Fruit fly (Drosophila melanogaster) whole organism, prepupa: ENCODE data around the gene Irk1.

Source experiments
- Blimp-1 ChIP-seq: fragments of 200-800 bp; sonication (Bioruptor generic); optimal IDR thresholded peaks from 3 replicates; lab custom pipeline; 2017; ENCODE audit warnings: missing biosample characterization, missing genetic modification characterization, mild to moderate bottlenecking, moderate library complexity, missing genetic modification reagents
- CG10631 ChIP-seq: fragments of 200-800 bp; sonication (Bioruptor generic); optimal IDR thresholded peaks from 2 replicates; lab custom pipeline; 2016; ENCODE audit warnings: missing biosample characterization, missing genetic modification characterization
- CG10669 ChIP-seq: fragments of 200-800 bp; sonication (Bioruptor generic); optimal IDR thresholded peaks from 3 replicates; lab custom pipeline; 2018; ENCODE audit warnings: missing biosample characterization, mild to moderate bottlenecking, missing genetic modification characterization, moderate library complexity
- CG11902 ChIP-seq: fragments of 200-800 bp; sonication (Bioruptor generic); optimal IDR thresholded peaks from 3 replicates; lab custom pipeline; 2016; ENCODE audit warnings: missing biosample characterization, missing genetic modification characterization
- CG16779 ChIP-seq: fragments of 200-800 bp; sonication (Bioruptor generic); optimal IDR thresholded peaks from 3 replicates; lab custom pipeline; 2017; ENCODE audit warnings: missing biosample characterization, mild to moderate bottlenecking, missing genetic modification characterization
- CG32006 ChIP-seq: fragments of 200-800 bp; sonication (Bioruptor generic); optimal IDR thresholded peaks from 3 replicates; lab custom pipeline; 2017; ENCODE audit warnings: missing biosample characterization, mild to moderate bottlenecking, missing genetic modification characterization
- CG34406 ChIP-seq: fragments of 200-800 bp; sonication (Bioruptor generic); optimal IDR thresholded peaks from 3 replicates; lab custom pipeline; 2016; ENCODE audit warnings: missing biosample characterization, missing genetic modification characterization
- CG3919 ChIP-seq: fragments of 200-800 bp; sonication (Bioruptor generic); optimal IDR thresholded peaks from 3 replicates; lab custom pipeline; 2016; ENCODE audit warnings: missing biosample characterization, missing genetic modification characterization
- CG4318 ChIP-seq: fragments of 200-800 bp; sonication (Bioruptor generic); optimal IDR thresholded peaks from 3 replicates; lab custom pipeline; 2017; ENCODE audit warnings: missing biosample characterization, mild to moderate bottlenecking, missing genetic modification characterization
- CG6163 ChIP-seq: fragments of 200-800 bp; sonication (Bioruptor generic); IDR thresholded peaks from 3 replicates; pipeline ENCODE4 v1.3.6; 2022; ENCODE audit warnings: missing biosample characterization, missing genetic modification characterization
- CG6808 ChIP-seq: fragments of 200-800 bp; sonication (Bioruptor generic); optimal IDR thresholded peaks from 3 replicates; lab custom pipeline; 2017; ENCODE audit warnings: missing biosample characterization, missing genetic modification characterization, mild to moderate bottlenecking, moderate library complexity, missing genetic modification reagents
- CG7368 ChIP-seq: fragments of 200-800 bp; sonication (Bioruptor generic); optimal IDR thresholded peaks from 3 replicates; lab custom pipeline; 2016; ENCODE audit warnings: missing biosample characterization, missing genetic modification characterization
- CG8119 ChIP-seq: fragments of 200-800 bp; sonication (Bioruptor generic); IDR thresholded peaks from 3 replicates; pipeline ENCODE4 v1.3.6; 2022; ENCODE audit warnings: missing biosample characterization, missing genetic modification characterization
- CG8632 ChIP-seq: fragments of 200-800 bp; sonication (Bioruptor generic); optimal IDR thresholded peaks from 3 replicates; lab custom pipeline; 2016; ENCODE audit warnings: missing biosample characterization, missing genetic modification characterization
- CG9139 ChIP-seq: fragments of 200-800 bp; sonication (Bioruptor generic); optimal IDR thresholded peaks from 3 replicates; lab custom pipeline; 2017; ENCODE audit warnings: missing biosample characterization, mild to moderate bottlenecking, missing genetic modification characterization
- Eip75B ChIP-seq: fragments of 200-800 bp; sonication (Bioruptor generic); optimal IDR thresholded peaks from 3 replicates; lab custom pipeline; 2016; ENCODE audit warnings: missing biosample characterization, missing genetic modification characterization
- Eip78C ChIP-seq: fragments of 200-800 bp; sonication (Bioruptor generic); peaks from one replicate; lab custom pipeline; 2016; ENCODE audit warnings: missing biosample characterization, missing genetic modification characterization
- Eip93F ChIP-seq: fragments of 200-800 bp; sonication (Bioruptor generic); optimal IDR thresholded peaks from 2 replicates; lab custom pipeline; 2016; ENCODE audit warnings: missing biosample characterization, mild to moderate bottlenecking, missing genetic modification characterization
- Ets21C ChIP-seq: fragments of 200-800 bp; sonication (Bioruptor generic); optimal IDR thresholded peaks from 3 replicates; lab custom pipeline; 2016; ENCODE audit warnings: missing biosample characterization, missing genetic modification characterization
- Gug ChIP-seq: fragments of 200-800 bp; sonication (Bioruptor generic); IDR thresholded peaks from 2 replicates; pipeline ENCODE4 v1.3.6; 2022; ENCODE audit warnings: missing biosample characterization, missing genetic modification characterization
- Hr38 ChIP-seq: sonication (Bioruptor generic); optimal IDR thresholded peaks from 2 replicates; lab custom pipeline; 2016; ENCODE audit warnings: missing biosample characterization, missing genetic modification characterization
- Hr39 ChIP-seq: fragments of 200-800 bp; sonication (Bioruptor generic); optimal IDR thresholded peaks from 2 replicates; lab custom pipeline; 2016; ENCODE audit warnings: missing biosample characterization, missing genetic modification characterization
- Hr4 ChIP-seq: fragments of 200-800 bp; sonication (Bioruptor generic); optimal IDR thresholded peaks from 3 replicates; lab custom pipeline; 2016; ENCODE audit warnings: missing biosample characterization, missing genetic modification characterization
- Met ChIP-seq: fragments of 200-800 bp; sonication (Bioruptor generic); optimal IDR thresholded peaks from 3 replicates; lab custom pipeline; 2016; ENCODE audit warnings: missing biosample characterization, missing genetic modification characterization
- OdsH ChIP-seq: fragments of 200-800 bp; sonication (Bioruptor generic); optimal IDR thresholded peaks from 3 replicates; lab custom pipeline; 2016; ENCODE audit warnings: missing biosample characterization, missing genetic modification characterization
- Smox ChIP-seq: fragments of 200-800 bp; sonication (Bioruptor generic); optimal IDR thresholded peaks from 3 replicates; lab custom pipeline; 2016; ENCODE audit warnings: missing biosample characterization, missing genetic modification characterization
- Sox14 ChIP-seq: fragments of 200-800 bp; sonication (Bioruptor generic); optimal IDR thresholded peaks from 3 replicates; lab custom pipeline; 2016; ENCODE audit warnings: missing biosample characterization, missing genetic modification characterization
- Sox15 ChIP-seq: fragments of 200-800 bp; sonication (Bioruptor generic); optimal IDR thresholded peaks from 3 replicates; lab custom pipeline; 2016; ENCODE audit warnings: missing biosample characterization, missing genetic modification characterization
- dac ChIP-seq: fragments of 200-800 bp; sonication (Bioruptor generic); optimal IDR thresholded peaks from 2 replicates; lab custom pipeline; 2017; ENCODE audit warnings: missing biosample characterization, mild to moderate bottlenecking, missing genetic modification characterization
- eg ChIP-seq: fragments of 200-800 bp; sonication (Bioruptor generic); IDR thresholded peaks from 3 replicates; pipeline ENCODE4 v1.3.6; 2022; ENCODE audit warnings: missing biosample characterization, missing genetic modification characterization
- esn ChIP-seq: fragments of 200-800 bp; sonication (Bioruptor generic); optimal IDR thresholded peaks from 2 replicates; lab custom pipeline; 2016; ENCODE audit warnings: missing biosample characterization, mild to moderate bottlenecking, missing genetic modification characterization, moderate library complexity
- fd59A ChIP-seq: fragments of 200-800 bp; sonication (Bioruptor generic); optimal IDR thresholded peaks from 2 replicates; lab custom pipeline; 2017; ENCODE audit warnings: missing biosample characterization, mild to moderate bottlenecking, missing genetic modification characterization, missing genetic modification reagents
- fkh ChIP-seq: fragments of 200-800 bp; sonication (Bioruptor generic); optimal IDR thresholded peaks from 3 replicates; lab custom pipeline; 2017; ENCODE audit warnings: missing biosample characterization, mild to moderate bottlenecking, missing genetic modification characterization, moderate library complexity
- lz ChIP-seq: fragments of 200-800 bp; sonication (Bioruptor generic); optimal IDR thresholded peaks from 3 replicates; lab custom pipeline; 2016; ENCODE audit warnings: missing biosample characterization, missing genetic modification characterization
- net ChIP-seq: fragments of 200-800 bp; sonication (Bioruptor generic); optimal IDR thresholded peaks from 3 replicates; lab custom pipeline; 2016; ENCODE audit warnings: missing biosample characterization, missing genetic modification characterization
- pdm3 ChIP-seq: fragments of 200-800 bp; sonication (Bioruptor generic); optimal IDR thresholded peaks from 3 replicates; lab custom pipeline; 2016; ENCODE audit warnings: missing biosample characterization, missing genetic modification characterization
- salr ChIP-seq, 2 experiments: fragments of 200-800 bp; sonication (Bioruptor generic); optimal IDR thresholded peaks; 3 replicates each; lab custom pipeline; 2016 to 2018; ENCODE audit warnings: missing biosample characterization in 2 of 2, missing genetic modification characterization in 2 of 2, mild to moderate bottlenecking in 1 of 2
- spab ChIP-seq: fragments of 200-800 bp; sonication (Bioruptor generic); optimal IDR thresholded peaks from 2 replicates; lab custom pipeline; 2017; ENCODE audit warnings: missing biosample characterization, mild to moderate bottlenecking, missing genetic modification characterization, missing genetic modification reagents
- ss ChIP-seq, 2 experiments: fragments of 200-800 bp; sonication (Bioruptor generic); optimal IDR thresholded peaks; 2 replicates in 1 of 2; 3 replicates in 1 of 2; lab custom pipeline; 2017 to 2018; ENCODE audit warnings: mild to moderate bottlenecking in 2 of 2, missing biosample characterization in 2 of 2, missing genetic modification characterization in 2 of 2, moderate library complexity in 1 of 2
- svp ChIP-seq: fragments of 200-800 bp; sonication (Bioruptor generic); peaks from one replicate; lab custom pipeline; 2016; ENCODE audit warnings: missing biosample characterization, missing genetic modification characterization
- topi ChIP-seq: fragments of 200-800 bp; sonication (Bioruptor generic); optimal IDR thresholded peaks from 3 replicates; lab custom pipeline; 2016; ENCODE audit warnings: missing biosample characterization, missing genetic modification characterization
- vri ChIP-seq: fragments of 200-800 bp; sonication (Bioruptor generic); optimal IDR thresholded peaks from 3 replicates; lab custom pipeline; 2016; ENCODE audit warnings: missing biosample characterization, mild to moderate bottlenecking, missing genetic modification characterization

Gene Irk1

dm6 chr3R:23221680-23222148, 53.6 kb downstream of the Irk1 start (continued):
- TF ChIP-seq esn (peak; percentile 24), CG10631 (no peak), CG16779 (tag; lab: Kevin White, UChicago) (peak; percentile 45), topi (GFP tag; lab: Kevin White, UChicago) (peak; percentile 23), pdm3 (GFP tag; lab: Kevin White, UChicago) (no peak), CG34406 (GFP tag; lab: Kevin White, UChicago) (no peak), dac (GFP tag; lab: Kevin White, UChicago) (no peak), Eip78C (GFP tag; lab: Kevin White, UChicago) (peak; percentile 59), Ets21C (GFP tag; lab: Kevin White, UChicago) (no peak), spab (GFP tag; lab: Kevin White, UChicago) (peak; percentile 28), CG4318 (GFP tag; lab: Kevin White, UChicago) (no peak), OdsH (GFP tag; lab: Kevin White, UChicago) (no peak), Gug (GFP tag; lab: Robert Waterston, UW) (no peak), lz (peak; percentile 10), fkh (GFP tag; lab: Kevin White, UChicago) (no peak), Sox15 (GFP tag; lab: Kevin White, UChicago) (no peak), svp (GFP tag; lab: Kevin White, UChicago) (peak; percentile 81), CG6163 (GFP tag; lab: Robert Waterston, UW) (peak; percentile 56; the same call in 2 of the 3 replicates), Sox14 (GFP tag; lab: Kevin White, UChicago) (peak; percentile 53)

- no peak for TF ChIP-seq dac (GFP tag; lab: Kevin White, UChicago)
- peak; percentile 75 for TF ChIP-seq Eip93F
- TF ChIP-seq CG3919: no peak
- peak; percentile 1 for TF ChIP-seq Met
- TF ChIP-seq vri (GFP tag; lab: Kevin White, UChicago): peak; percentile 82
- no peak for TF ChIP-seq CG11902
- TF ChIP-seq Eip78C (GFP tag; lab: Kevin White, UChicago): peak; percentile 52
- TF ChIP-seq fkh (GFP tag; lab: Kevin White, UChicago): peak; percentile 38
- peak; percentile 71 for TF ChIP-seq svp (GFP tag; lab: Kevin White, UChicago)
- TF ChIP-seq pdm3 (GFP tag; lab: Kevin White, UChicago): no peak
- TF ChIP-seq Smox (GFP tag; lab: Kevin White, UChicago): peak; percentile 5
Observed at dm6 chr3R:23223151-23223810, 55.2 kb downstream of the Irk1 start.

dm6 chr3R:23225266-23225665, 57.1 kb downstream of the Irk1 start:
- TF ChIP-seq CG8119 (GFP tag; lab: Robert Waterston, UW): 0 out of 3 replicates have a peak, but pooled peaks have one; percentile 18
- TF ChIP-seq CG8632: no peak
- TF ChIP-seq CG10669 (GFP tag; lab: Kevin White, UChicago): no peak
- TF ChIP-seq fkh (GFP tag; lab: Kevin White, UChicago): peak; percentile 87
- TF ChIP-seq Smox (GFP tag; lab: Kevin White, UChicago): no peak
- TF ChIP-seq Eip78C (GFP tag; lab: Kevin White, UChicago): peak; percentile 5
- no peak for TF ChIP-seq Gug (GFP tag; lab: Robert Waterston, UW)
- peak; percentile 1 for TF ChIP-seq CG32006 (GFP tag; lab: Kevin White, UChicago)
- TF ChIP-seq topi (GFP tag; lab: Kevin White, UChicago): no peak
- no peak for TF ChIP-seq CG11902
- peak; percentile 19 for TF ChIP-seq CG6808
- TF ChIP-seq ss (GFP tag; optimal IDR thresholded peaks at IDR 0.05; lab: Kevin White, UChicago): peak in 1 of 2 experiments; percentile 23

dm6 chr3R:23226521-23227039, 58.5 kb downstream of the Irk1 start, which contains the start of gene cnc:
Gene cnc, minus strand, starts transcription at chr3R:23226711.
- TF ChIP-seq fkh (GFP tag; lab: Kevin White, UChicago): peak; percentile 32
- TF ChIP-seq eg (GFP tag; lab: Robert Waterston, UW): peak; percentile 51; the same call in 2 of the 3 replicates
- TF ChIP-seq CG9139: no peak
- TF ChIP-seq Eip78C (GFP tag; lab: Kevin White, UChicago): no peak
- peak; percentile 47 for TF ChIP-seq net (GFP tag; lab: Kevin White, UChicago)
- TF ChIP-seq esn: no peak
- no peak for TF ChIP-seq Blimp-1 (GFP tag; lab: Kevin White, UChicago)
- 0 out of 2 replicates have a peak, but pooled peaks have one; percentile 8 for TF ChIP-seq Gug (GFP tag; lab: Robert Waterston, UW)
- no peak for TF ChIP-seq Smox (GFP tag; lab: Kevin White, UChicago)
- TF ChIP-seq CG16779 (tag; lab: Kevin White, UChicago): peak; percentile 30
- no peak for TF ChIP-seq CG10669 (GFP tag; lab: Kevin White, UChicago)
- no peak for TF ChIP-seq fd59A (GFP tag; lab: Kevin White, UChicago)
- no peak for TF ChIP-seq Hr38 (GFP tag; lab: Kevin White, UChicago)
- TF ChIP-seq CG6808: peak; percentile 1
- TF ChIP-seq CG6163 (GFP tag; lab: Robert Waterston, UW): 0 out of 3 replicates have a peak, but pooled peaks have one; percentile 52
- TF ChIP-seq Hr4 (GFP tag; lab: Kevin White, UChicago): no peak
- no peak for TF ChIP-seq CG3919
- TF ChIP-seq CG34406 (GFP tag; lab: Kevin White, UChicago): peak; percentile 0
- no peak for TF ChIP-seq Eip75B (GFP tag; lab: Kevin White, UChicago)
- no peak for TF ChIP-seq salr (GFP tag; optimal IDR thresholded peaks at IDR 0.05; lab: Kevin White, UChicago)
- no peak for TF ChIP-seq Hr39
- no peak for TF ChIP-seq CG7368
